Worm (Caenorhabditis elegans) whole organism, L4 larva: Measurements from ENCODE around the gene ZK930.6.

Experiments
- F10B5.3 ChIP-seq: sonication (generic microtip); optimal IDR thresholded peaks from 2 replicates; lab custom pipeline; 2016; ENCODE audit warnings: mild to moderate bottlenecking, missing genetic modification characterization, missing compliant biosample characterization
- F26F4.8 ChIP-seq: fragments of 200-800 bp; sonication (Bioruptor generic); conservative IDR thresholded peaks from 2 replicates; pipeline ENCODE4 v1.3.6; 2022; ENCODE audit warnings: missing genetic modification characterization, missing compliant biosample characterization
- F49E8.2 ChIP-seq: sonication (generic microtip); optimal IDR thresholded peaks from 2 replicates; lab custom pipeline; 2016; ENCODE audit warnings: missing compliant biosample characterization, mild to moderate bottlenecking, missing genetic modification characterization, borderline replicate concordance
- R02D3.7 ChIP-seq: fragments of 150-350 bp; sonication (generic microtip); optimal IDR thresholded peaks from 3 replicates; lab custom pipeline; 2014; ENCODE audit warnings: missing biosample characterization, missing genetic modification characterization
- T26A8.4 ChIP-seq: fragments of 200-800 bp; sonication (Bioruptor generic); IDR thresholded peaks from 2 replicates; pipeline ENCODE4 v1.3.6; 2022; ENCODE audit warnings: missing genetic modification characterization, missing compliant biosample characterization
- Y105C5A.15 ChIP-seq: fragments of 200-800 bp; sonication (Bioruptor generic); IDR thresholded peaks from 2 replicates; pipeline ENCODE4 v1.3.6; 2022; ENCODE audit warnings: missing genetic modification characterization, missing compliant biosample characterization
- Y5F2A.4 ChIP-seq: fragments of 200-800 bp; sonication (Bioruptor generic); optimal IDR thresholded peaks from 2 replicates; lab custom pipeline; 2018; ENCODE audit warnings: mild to moderate bottlenecking, missing genetic modification characterization, missing compliant biosample characterization
- ZK546.5 ChIP-seq, 2 experiments: sonication (generic microtip); optimal IDR thresholded peaks; 2 replicates each; lab custom pipeline; 2017; ENCODE audit warnings: missing biosample characterization in 2 of 2, missing genetic modification characterization in 2 of 2
- aha-1 ChIP-seq: fragments of 150-350 bp; peaks from one replicate; lab custom pipeline; 2014; ENCODE audit warnings: missing biosample characterization, missing genetic modification characterization
- ama-1 ChIP-seq: fragments of 150-350 bp; optimal IDR thresholded peaks from 2 replicates; lab custom pipeline; 2014; ENCODE audit warnings: inconsistent platforms, mixed read lengths
- arid-1 ChIP-seq: fragments of 200-800 bp; sonication (Bioruptor generic); conservative IDR thresholded peaks from 2 replicates; pipeline ENCODE4 v1.3.6; 2022; ENCODE audit warnings: missing genetic modification reagents, missing genetic modification characterization, missing compliant biosample characterization
- ceh-20 ChIP-seq: fragments of 200-800 bp; sonication (Bioruptor generic); IDR thresholded peaks from 2 replicates; pipeline ENCODE4 v1.3.6; 2022; ENCODE audit warnings: missing genetic modification reagents, missing genetic modification characterization, missing compliant biosample characterization
- ceh-28 ChIP-seq: fragments of 150-350 bp; optimal IDR thresholded peaks from 2 replicates; lab custom pipeline; 2014; ENCODE audit warnings: missing biosample characterization, missing genetic modification reagents, missing genetic modification characterization
- daf-16 ChIP-seq, 3 experiments: sonication (generic microtip); optimal IDR thresholded peaks; 2 replicates each; lab custom pipeline; 2016 to 2017; ENCODE audit warnings: missing genetic modification characterization in 3 of 3, missing genetic modification reagents in 3 of 3, mild to moderate bottlenecking in 2 of 3, missing compliant biosample characterization in 2 of 3, missing biosample characterization in 1 of 3, moderate library complexity in 1 of 3
- daf-8 ChIP-seq: fragments of 200-800 bp; sonication (Bioruptor generic); IDR thresholded peaks from 2 replicates; pipeline ENCODE4 v1.3.6; 2022; ENCODE audit warnings: missing genetic modification characterization, missing compliant biosample characterization
- dpl-1 ChIP-seq: fragments of 150-350 bp; optimal IDR thresholded peaks from 2 replicates; lab custom pipeline; 2014; ENCODE audit warnings: missing biosample characterization, missing genetic modification reagents, missing genetic modification characterization
- dve-1 ChIP-seq: sonication (generic microtip); optimal IDR thresholded peaks from 2 replicates; lab custom pipeline; 2017; ENCODE audit warnings: antibody characterized with exemption, mild to moderate bottlenecking, missing genetic modification characterization, missing compliant biosample characterization; ENCODE audit not compliant: insufficient read depth
- gei-8 ChIP-seq: fragments of 200-800 bp; sonication (Bioruptor generic); optimal IDR thresholded peaks from 2 replicates; lab custom pipeline; 2018; ENCODE audit warnings: mild to moderate bottlenecking, missing genetic modification characterization, missing compliant biosample characterization
- hlh-30 ChIP-seq: sonication (generic microtip); optimal IDR thresholded peaks from 2 replicates; lab custom pipeline; 2017; ENCODE audit warnings: antibody characterized with exemption, mild to moderate bottlenecking, missing genetic modification characterization, missing compliant biosample characterization; ENCODE audit not compliant: insufficient read depth
- hmg-1.1 ChIP-seq: fragments of 200-800 bp; sonication (Bioruptor generic); IDR thresholded peaks from 2 replicates; pipeline ENCODE4 v1.3.6; 2022; ENCODE audit warnings: missing genetic modification reagents, missing genetic modification characterization, missing compliant biosample characterization
- lim-7 ChIP-seq: fragments of 200-800 bp; sonication (Bioruptor generic); IDR thresholded peaks from 2 replicates; pipeline ENCODE4 v1.3.6; 2022; ENCODE audit warnings: missing genetic modification characterization, missing compliant biosample characterization
- lin-1 ChIP-seq: fragments of 200-800 bp; sonication (Bioruptor generic); IDR thresholded peaks from 2 replicates; pipeline ENCODE4 v1.3.6; 2022; ENCODE audit warnings: missing genetic modification reagents, missing genetic modification characterization, missing compliant biosample characterization
- lin-29 ChIP-seq: fragments of 200-800 bp; sonication (Bioruptor generic); IDR thresholded peaks from 2 replicates; pipeline ENCODE4 v1.3.6; 2022; ENCODE audit warnings: missing genetic modification reagents, missing genetic modification characterization, missing compliant biosample characterization
- lin-38 ChIP-seq: fragments of 200-800 bp; sonication (Bioruptor generic); IDR thresholded peaks from 2 replicates; pipeline ENCODE4 v1.3.6; 2022; ENCODE audit warnings: missing genetic modification reagents, missing genetic modification characterization, missing compliant biosample characterization
- lsy-2 ChIP-seq, 2 experiments: fragments of 150-350 bp in 1 of 2; sonication (generic microtip) in 1 of 2; optimal IDR thresholded peaks; 2 replicates each; lab custom pipeline; 2014 to 2017; ENCODE audit warnings: missing biosample characterization in 2 of 2, missing genetic modification characterization in 2 of 2
- madf-9 ChIP-seq: fragments of 200-800 bp; sonication (Bioruptor generic); conservative IDR thresholded peaks from 2 replicates; pipeline ENCODE4 v1.3.6; 2022; ENCODE audit warnings: missing genetic modification reagents, missing genetic modification characterization, missing compliant biosample characterization
- mes-2 ChIP-seq: sonication (generic microtip); optimal IDR thresholded peaks from 2 replicates; lab custom pipeline; 2016; ENCODE audit warnings: missing genotype, mild to moderate bottlenecking, missing genetic modification characterization, missing compliant biosample characterization; ENCODE audit not compliant: poor library complexity, severe bottlenecking
- nhr-42 ChIP-seq: fragments of 200-800 bp; sonication (Bioruptor generic); IDR thresholded peaks from 2 replicates; pipeline ENCODE4 v1.3.6; 2022; ENCODE audit warnings: missing genetic modification characterization, missing compliant biosample characterization
- nhr-48 ChIP-seq: sonication (generic microtip); optimal IDR thresholded peaks from 2 replicates; lab custom pipeline; 2016; ENCODE audit warnings: mild to moderate bottlenecking, missing genetic modification characterization, missing compliant biosample characterization
- pha-4 ChIP-seq, 2 experiments: fragments of 150-350 bp in 1 of 2; fragments of 200-800 bp in 1 of 2; sonication (Bioruptor generic) in 1 of 2; IDR thresholded peaks in 1 of 2; optimal IDR thresholded peaks in 1 of 2; 2 replicates each; pipeline versions ENCODE4 v1.3.6 to Lab custom; 2014 to 2022; ENCODE audit warnings: missing genetic modification characterization in 2 of 2, missing genetic modification reagents in 2 of 2, missing biosample characterization in 1 of 2, missing compliant biosample characterization in 1 of 2
- rbr-2 ChIP-seq: sonication (generic microtip); optimal IDR thresholded peaks from 2 replicates; lab custom pipeline; 2016; ENCODE audit warnings: missing genotype, missing genetic modification characterization, missing compliant biosample characterization
- sdz-12 ChIP-seq: fragments of 200-800 bp; sonication (Bioruptor generic); optimal IDR thresholded peaks from 2 replicates; lab custom pipeline; 2018; ENCODE audit warnings: mild to moderate bottlenecking, missing genetic modification characterization, missing compliant biosample characterization
- set-16 ChIP-seq: fragments of 200-800 bp; sonication (Bioruptor generic); IDR thresholded peaks from 2 replicates; pipeline ENCODE4 v1.3.6; 2022; ENCODE audit warnings: missing genetic modification reagents, missing genetic modification characterization, missing compliant biosample characterization
- tra-1 ChIP-seq: fragments of 200-800 bp; sonication (Bioruptor generic); IDR thresholded peaks from 2 replicates; pipeline ENCODE4 v1.3.6; 2022; ENCODE audit warnings: missing genetic modification reagents, missing genetic modification characterization, missing compliant biosample characterization
- unc-130 ChIP-seq: sonication (generic microtip); optimal IDR thresholded peaks from 2 replicates; lab custom pipeline; 2016; ENCODE audit warnings: missing genetic modification reagents, missing genetic modification characterization, missing compliant biosample characterization
- unc-62 ChIP-seq, 3 experiments: fragments of 150-350 bp in 1 of 3; sonication (generic microtip); optimal IDR thresholded peaks in 2 of 3; peaks in 1 of 3; 1 replicate in 1 of 3; 2 replicates in 2 of 3; lab custom pipeline; 2014 to 2017; ENCODE audit warnings: missing biosample characterization in 3 of 3, missing genetic modification characterization in 3 of 3, missing genetic modification reagents in 3 of 3, missing genotype in 1 of 3
- zfp-2 ChIP-seq: sonication (generic microtip); optimal IDR thresholded peaks from 2 replicates; lab custom pipeline; 2016; ENCODE audit warnings: mild to moderate bottlenecking, missing genetic modification characterization, missing compliant biosample characterization
- zip-11 ChIP-seq: fragments of 200-800 bp; sonication (Bioruptor generic); IDR thresholded peaks from 2 replicates; pipeline ENCODE4 v1.3.6; 2022; ENCODE audit warnings: missing genetic modification characterization, missing compliant biosample characterization
- zip-2 ChIP-seq: fragments of 150-350 bp; optimal IDR thresholded peaks from 2 replicates; lab custom pipeline; 2014; ENCODE audit warnings: missing biosample characterization, missing genetic modification characterization
- ztf-7 ChIP-seq: fragments of 150-350 bp; optimal IDR thresholded peaks from 2 replicates; lab custom pipeline; 2014; ENCODE audit warnings: missing biosample characterization, missing genetic modification characterization

The ZK930.6 gene

DNA sequence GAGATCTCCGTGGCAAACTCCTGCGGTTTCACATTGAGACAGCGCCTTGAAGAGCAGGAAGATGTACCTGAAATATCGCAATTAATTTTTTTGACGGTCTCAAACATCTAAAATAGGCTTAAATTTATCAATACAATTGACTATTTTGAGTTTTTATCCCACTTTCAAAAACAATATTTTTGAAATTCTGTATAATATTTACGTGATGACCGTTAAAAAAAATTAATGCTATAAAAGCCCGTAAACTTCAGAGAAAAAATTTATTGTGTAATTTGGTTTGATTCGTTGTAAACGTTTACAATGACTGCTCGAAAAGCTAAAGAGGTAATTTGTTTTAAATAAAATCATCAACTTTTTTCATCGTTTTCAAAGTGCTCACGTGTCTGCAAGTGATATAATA lies 30.6 kb downstream of the ZK930.6 start, which contains the start of gene ZK930.7:
TSS of gene ZK930.7 (plus strand) at position 301 of the 400 bp plus-strand sequence.
- peak; percentile 42 for TF ChIP-seq aha-1
- no peak for TF ChIP-seq sdz-12

DNA sequence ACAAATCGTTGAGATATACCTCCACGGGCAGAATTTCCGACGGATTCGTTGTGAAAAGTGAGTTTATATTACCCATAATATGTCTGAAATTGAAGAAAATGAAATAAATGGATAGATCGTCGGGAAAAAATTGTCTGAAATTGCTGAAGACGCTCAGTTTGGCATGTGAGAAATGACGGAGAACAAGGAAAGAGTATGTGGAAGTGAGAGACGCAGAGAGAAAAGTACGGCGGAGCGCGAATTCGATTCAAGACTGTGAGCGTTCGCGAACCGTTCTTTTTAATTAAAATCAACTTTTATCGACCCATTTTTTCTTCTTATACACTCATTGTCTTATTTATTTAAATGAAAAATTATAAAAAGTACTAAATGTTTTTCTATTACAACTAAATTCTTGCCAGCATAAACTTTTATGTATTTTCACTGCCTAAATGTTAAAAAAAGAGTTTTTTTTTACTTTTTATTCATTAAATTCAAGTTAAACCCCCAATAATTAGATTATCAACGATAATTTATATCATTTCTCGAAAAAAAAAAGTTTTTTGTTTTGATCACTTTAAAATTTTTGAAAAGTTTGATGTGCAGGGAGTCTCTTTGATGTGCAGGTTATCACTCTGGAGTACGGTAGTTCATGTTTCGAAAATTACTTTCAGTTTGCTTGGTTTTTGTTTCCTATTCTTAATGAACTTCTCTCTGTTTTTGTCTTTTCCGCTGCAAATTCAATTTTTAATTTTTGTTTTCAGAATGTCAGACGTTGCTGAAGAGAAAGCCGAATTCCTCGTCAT lies 32.2 kb downstream of the ZK930.6 start, which contains the start of the genes vps-15 and hmg-12:
TSS of gene vps-15 (minus strand) at position 83 of the 785 bp plus-strand sequence.
TSS of gene hmg-12 (plus strand) at position 744 of the 785 bp plus-strand sequence.
- TF ChIP-seq mes-2 (tag; lab: Kevin White, UChicago) (peak; percentile 73), lsy-2 (tag; optimal IDR thresholded peaks at IDR 0.05; lab: Kevin White, UChicago) (peak in 1 of 2 experiments; percentile 95), dpl-1 (peak; percentile 25), ZK546.5 (tag; optimal IDR thresholded peaks at IDR 0.05; lab: Kevin White, UChicago) (peak in 1 of 2 experiments; percentile 61), hlh-30 (tag; lab: Kevin White, UChicago) (peak; percentile 26), unc-130 (GFP tag; lab: Kevin White, UChicago) (peak; percentile 18), gei-8 (GFP tag; lab: Kevin White, UChicago) (no peak), daf-16 (GFP tag; optimal IDR thresholded peaks at IDR 0.05; lab: Kevin White, UChicago) (no peak), daf-16 (tag; optimal IDR thresholded peaks at IDR 0.05; lab: Kevin White, UChicago) (peak; percentile 7), ztf-7 (tag; lab: Kevin White, UChicago) (peak; percentile 9), nhr-42 (GFP tag; lab: Robert Waterston, UW) (no peak)

DNA sequence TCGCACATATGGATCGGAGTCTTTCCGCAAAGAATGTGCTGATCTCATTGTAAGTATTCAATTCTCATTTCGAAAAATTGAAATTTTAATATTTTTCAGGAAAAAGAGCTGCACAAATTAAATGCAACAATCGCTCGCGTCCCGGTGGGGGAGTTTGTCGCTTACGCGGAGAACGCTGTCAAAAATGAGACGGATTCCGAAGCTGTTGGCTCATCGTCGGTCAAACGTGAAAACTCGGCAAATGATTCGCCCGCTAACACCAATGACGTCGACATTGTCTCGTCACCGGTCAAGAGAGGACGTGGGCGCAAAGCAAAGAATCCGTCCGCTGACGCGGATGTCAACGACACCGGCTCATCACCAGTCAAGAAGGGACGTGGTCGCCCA lies 32.8 kb downstream of the ZK930.6 start:
- TF ChIP-seq ceh-20 (GFP tag; lab: Robert Waterston, UW) = no peak
- TF ChIP-seq hmg-1.1 (GFP tag; lab: Robert Waterston, UW) = no peak
- 0 out of 2 replicates have a peak, but pooled peaks have one; percentile 3 for TF ChIP-seq lin-38
- TF ChIP-seq lim-7 (GFP tag; lab: Robert Waterston, UW) = peak; percentile 72
- TF ChIP-seq zfp-2 (tag; lab: Kevin White, UChicago) = no peak

DNA sequence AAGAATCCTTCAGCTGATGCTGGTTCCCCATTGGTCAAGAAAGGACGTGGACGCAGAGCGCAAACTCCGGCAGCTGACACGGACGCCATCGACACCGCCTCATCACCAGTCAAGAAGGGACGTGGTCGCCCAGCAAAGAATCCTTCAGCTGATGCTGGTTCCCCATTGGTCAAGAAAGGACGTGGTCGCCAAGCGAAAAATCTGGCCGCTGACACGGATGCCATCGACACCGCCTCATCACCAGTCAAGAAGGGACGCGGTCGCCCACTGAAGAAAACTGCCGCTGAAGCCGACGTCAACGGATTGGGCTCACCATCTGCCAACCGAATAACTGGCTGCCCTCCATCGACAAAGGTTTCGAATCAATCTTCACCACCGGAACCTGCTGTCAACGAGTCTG lies 33.2 kb downstream of the ZK930.6 start:
- TF ChIP-seq nhr-48 = no peak
- no peak for TF ChIP-seq T26A8.4 (GFP tag; lab: Robert Waterston, UW)
- TF ChIP-seq Y5F2A.4 (GFP tag; lab: Kevin White, UChicago) = peak; percentile 52
- TF ChIP-seq lin-29 = no peak
- TF ChIP-seq R02D3.7 (tag; lab: Kevin White, UChicago) = no peak
- TF ChIP-seq lin-38 = 0 out of 2 replicates have a peak, but pooled peaks have one; percentile 2
- TF ChIP-seq set-16 (GFP tag; lab: Robert Waterston, UW) = peak; percentile 83
- TF ChIP-seq madf-9 (GFP tag; lab: Robert Waterston, UW) = 0 out of 2 replicates have a peak, but pooled peaks have one; percentile 5
- TF ChIP-seq zip-11 (GFP tag; lab: Robert Waterston, UW) = no peak
- no peak for TF ChIP-seq F10B5.3

DNA sequence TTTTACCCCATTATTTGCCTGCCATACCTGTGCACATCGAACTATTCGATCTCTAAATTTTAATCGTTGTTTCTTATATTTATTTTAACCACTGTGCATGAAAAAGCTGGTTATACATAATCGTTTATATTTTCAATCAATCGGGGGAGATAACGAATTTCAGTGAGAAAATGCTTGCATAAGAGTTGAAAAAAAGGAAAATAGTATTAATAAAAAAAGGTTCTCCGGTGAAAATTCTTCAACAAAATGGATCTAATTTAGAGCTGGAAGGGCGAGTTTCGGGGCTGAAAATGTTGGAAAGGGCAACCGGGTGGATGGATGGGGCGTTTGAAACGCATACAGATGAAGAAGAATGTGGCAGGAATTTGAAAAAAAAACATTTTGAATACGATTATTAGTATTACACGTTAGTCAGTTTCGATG lies 33.8 kb downstream of the ZK930.6 start:
- TF ChIP-seq zip-2 (tag; lab: Kevin White, UChicago) = no peak
- peak in 1 of 2 experiments; percentile 71 for TF ChIP-seq unc-62 (GFP tag; optimal IDR thresholded peaks at IDR 0.05 in 1 of 2; lab: Kevin White, UChicago)
- TF ChIP-seq unc-62 (tag; optimal IDR thresholded peaks at IDR 0.05; lab: Kevin White, UChicago) = no peak
- TF ChIP-seq dve-1 (tag; lab: Kevin White, UChicago) = no peak
- peak; percentile 89; the same call in 1 of the 2 replicates for TF ChIP-seq Y105C5A.15 (GFP tag; lab: Robert Waterston, UW)
- no peak for TF ChIP-seq ceh-28 (tag; lab: Kevin White, UChicago)
- TF ChIP-seq pha-4 (GFP tag; IDR thresholded peaks at IDR 0.05; lab: Robert Waterston, UW) = peak; percentile 69; the same call in 1 of the 2 replicates
- TF ChIP-seq pha-4 (tag; optimal IDR thresholded peaks at IDR 0.05; lab: Kevin White, UChicago) = no peak
- TF ChIP-seq arid-1 (GFP tag; lab: Robert Waterston, UW) = peak; percentile 73
- peak; percentile 53 for TF ChIP-seq Y5F2A.4 (GFP tag; lab: Kevin White, UChicago)
- TF ChIP-seq daf-8 (GFP tag; lab: Robert Waterston, UW) = 0 out of 2 replicates have a peak, but pooled peaks have one; percentile 65
- peak; percentile 72; the same call in 1 of the 2 replicates for TF ChIP-seq F26F4.8 (GFP tag; lab: Robert Waterston, UW)
- TF ChIP-seq lin-1 (GFP tag; lab: Robert Waterston, UW) = peak; percentile 80
- TF ChIP-seq F49E8.2 (tag; lab: Kevin White, UChicago) = peak; percentile 87
- no peak for TF ChIP-seq rbr-2 (tag; lab: Kevin White, UChicago)
- peak; percentile 48 for TF ChIP-seq ama-1 (lab: Kevin White, UChicago)
- 0 out of 2 replicates have a peak, but pooled peaks have one; percentile 23 for TF ChIP-seq tra-1 (GFP tag; lab: Robert Waterston, UW)
